Fruit fly (Drosophila melanogaster) whole organism, embryonic: Measurements from ENCODE around the gene Baldspot.

ENCODE experiments used
- Awh ChIP-seq: fragments of 200-800 bp; sonication (Bioruptor generic); IDR thresholded peaks from 2 replicates; pipeline ENCODE4, ENCODE4 v1.3.6; 2022; ENCODE audit warnings: missing biosample characterization, missing genetic modification characterization
- BEAF-32 ChIP-seq: fragments of 200-800 bp; sonication (Bioruptor generic); optimal IDR thresholded peaks from 3 replicates; lab custom pipeline; 2017; ENCODE audit warnings: missing biosample characterization, missing genetic modification characterization, mild to moderate bottlenecking, moderate library complexity, missing genetic modification reagents
- Bgb ChIP-seq: fragments of 200-800 bp; sonication (Bioruptor generic); IDR thresholded peaks from 2 replicates; pipeline ENCODE4 v1.3.6; 2022; ENCODE audit warnings: missing biosample characterization, missing genetic modification characterization; ENCODE audit not compliant: partially characterized antibody
- CG10321 ChIP-seq: fragments of 200-800 bp; sonication (Bioruptor generic); IDR thresholded peaks from 2 replicates; pipeline ENCODE4 v1.3.6; 2022; ENCODE audit warnings: missing biosample characterization, missing genetic modification characterization
- CG10565 ChIP-seq: fragments of 200-800 bp; sonication (Bioruptor generic); optimal IDR thresholded peaks from 3 replicates; lab custom pipeline; 2016; ENCODE audit warnings: missing biosample characterization, mild to moderate bottlenecking, missing genetic modification characterization
- CG11093 ChIP-seq: fragments of 200-800 bp; sonication (Bioruptor generic); IDR thresholded peaks from 3 replicates; pipeline ENCODE4 v1.3.6; 2022; ENCODE audit warnings: missing biosample characterization, missing genetic modification characterization
- CG12071 ChIP-seq: fragments of 200-800 bp; sonication (Bioruptor generic); optimal IDR thresholded peaks from 3 replicates; lab custom pipeline; 2018; ENCODE audit warnings: missing biosample characterization, mild to moderate bottlenecking, missing genetic modification characterization
- CG12104 ChIP-seq: fragments of 200-800 bp; sonication (Bioruptor generic); optimal IDR thresholded peaks from 3 replicates; lab custom pipeline; 2016; ENCODE audit warnings: missing biosample characterization, missing genetic modification characterization
- CG12659 ChIP-seq: fragments of 200-800 bp; sonication (Bioruptor generic); optimal IDR thresholded peaks from 3 replicates; lab custom pipeline; 2017; ENCODE audit warnings: mild to moderate bottlenecking, missing biosample characterization, missing genetic modification reagents, missing genetic modification characterization
- CG13424 ChIP-seq: fragments of 200-800 bp; sonication (Bioruptor generic); optimal IDR thresholded peaks from 2 replicates; lab custom pipeline; 2019; ENCODE audit warnings: missing biosample characterization, mild to moderate bottlenecking, missing genetic modification characterization, moderate library complexity
- CG1529 ChIP-seq: fragments of 200-800 bp; sonication (Bioruptor generic); optimal IDR thresholded peaks from 3 replicates; lab custom pipeline; 2018; ENCODE audit warnings: missing biosample characterization, missing genetic modification characterization
- CG17361 ChIP-seq: fragments of 200-800 bp; sonication (Bioruptor generic); IDR thresholded peaks from 3 replicates; pipeline ENCODE4 v1.3.6; 2022; ENCODE audit warnings: missing biosample characterization, missing genetic modification characterization
- CG2120 ChIP-seq: fragments of 200-800 bp; sonication (Bioruptor generic); optimal IDR thresholded peaks from 3 replicates; lab custom pipeline; 2016; ENCODE audit warnings: missing biosample characterization, missing genetic modification characterization
- CG2129 ChIP-seq: fragments of 200-800 bp; sonication (Bioruptor generic); IDR thresholded peaks from 2 replicates; pipeline ENCODE4 v1.3.6; 2022; ENCODE audit warnings: missing biosample characterization, missing genetic modification characterization; ENCODE audit not compliant: partially characterized antibody
- CG2889 ChIP-seq: fragments of 200-800 bp; sonication (Bioruptor generic); IDR thresholded peaks from 3 replicates; pipeline ENCODE4 v1.3.6; 2022; ENCODE audit warnings: missing biosample characterization, missing genetic modification characterization
- CG30403 ChIP-seq: fragments of 200-800 bp; sonication (Bioruptor generic); optimal IDR thresholded peaks from 3 replicates; lab custom pipeline; 2016; ENCODE audit warnings: missing biosample characterization, missing genetic modification characterization
- CG32772 ChIP-seq: fragments of 200-800 bp; sonication (Bioruptor generic); IDR thresholded peaks from 2 replicates; pipeline ENCODE4 v1.3.6; 2022; ENCODE audit warnings: missing biosample characterization, missing genetic modification characterization
- CG5180 ChIP-seq: fragments of 200-800 bp; sonication (Bioruptor generic); optimal IDR thresholded peaks from 3 replicates; lab custom pipeline; 2017; ENCODE audit warnings: missing biosample characterization, missing genetic modification characterization, mild to moderate bottlenecking, moderate library complexity, missing genetic modification reagents
- CG6765 ChIP-seq: fragments of 200-800 bp; sonication (Bioruptor generic); optimal IDR thresholded peaks from 3 replicates; lab custom pipeline; 2017; ENCODE audit warnings: missing biosample characterization, mild to moderate bottlenecking, missing genetic modification characterization
- CG6854 ChIP-seq: fragments of 200-800 bp; sonication (Bioruptor generic); optimal IDR thresholded peaks from 3 replicates; lab custom pipeline; 2017; ENCODE audit warnings: missing biosample characterization, mild to moderate bottlenecking, missing genetic modification characterization
- CG7963 ChIP-seq: fragments of 200-800 bp; sonication (Bioruptor generic); IDR thresholded peaks from 3 replicates; pipeline ENCODE4 v1.3.6; 2022; ENCODE audit warnings: missing biosample characterization, missing genetic modification characterization; ENCODE audit not compliant: partially characterized antibody
- CG9797 ChIP-seq: fragments of 200-800 bp; sonication (Bioruptor generic); optimal IDR thresholded peaks from 3 replicates; lab custom pipeline; 2018; ENCODE audit warnings: missing biosample characterization, mild to moderate bottlenecking, missing genetic modification characterization
- D19B ChIP-seq: fragments of 200-800 bp; sonication (Bioruptor generic); optimal IDR thresholded peaks from 2 replicates; lab custom pipeline; 2017; ENCODE audit warnings: missing biosample characterization, mild to moderate bottlenecking, missing genetic modification characterization
- E2f1 ChIP-seq: fragments of 200-800 bp; sonication (Bioruptor generic); IDR thresholded peaks from 2 replicates; pipeline ENCODE4 v1.3.6; 2022; ENCODE audit warnings: missing biosample characterization, missing genetic modification characterization
- E2f2 ChIP-seq: fragments of 200-800 bp; sonication (Bioruptor generic); IDR thresholded peaks from 2 replicates; pipeline ENCODE4 v1.3.6; 2022; ENCODE audit warnings: missing biosample characterization, missing genetic modification characterization
- Gsc ChIP-seq: fragments of 200-800 bp; sonication (Bioruptor generic); IDR thresholded peaks from 2 replicates; pipeline ENCODE4 v1.3.6; 2022; ENCODE audit warnings: missing biosample characterization, missing genetic modification characterization
- MBD-R2 ChIP-seq: fragments of 200-800 bp; sonication (Bioruptor generic); IDR thresholded peaks from 2 replicates; pipeline ENCODE4 v1.3.6; 2022; ENCODE audit warnings: missing biosample characterization, missing genetic modification characterization
- Nf-YB ChIP-seq: fragments of 200-800 bp; sonication (Bioruptor generic); optimal IDR thresholded peaks from 3 replicates; lab custom pipeline; 2019; ENCODE audit warnings: missing biosample characterization, mild to moderate bottlenecking, missing genetic modification characterization, moderate library complexity
- Poxn ChIP-seq: fragments of 200-800 bp; sonication (Bioruptor generic); IDR thresholded peaks from 2 replicates; pipeline ENCODE4 v1.3.6; 2022; ENCODE audit warnings: missing biosample characterization, missing genetic modification characterization
- Rfx ChIP-seq: fragments of 200-800 bp; sonication (Bioruptor generic); IDR thresholded peaks from 2 replicates; pipeline ENCODE4 v1.3.6; 2022; ENCODE audit warnings: missing biosample characterization, missing genetic modification characterization
- Six4 ChIP-seq: fragments of 200-800 bp; sonication (Bioruptor generic); optimal IDR thresholded peaks from 2 replicates; lab custom pipeline; 2016; ENCODE audit warnings: missing biosample characterization, missing genetic modification characterization
- Stat92E ChIP-seq, 3 experiments: fragments of >200 bp in 2 of 3; fragments of 200-800 bp in 1 of 3; sonication (Bioruptor generic) in 1 of 3; optimal IDR thresholded peaks; 2 replicates each; lab custom pipeline; 2017 to 2019; ENCODE audit warnings: missing biosample characterization in 3 of 3, missing genetic modification characterization in 3 of 3, mild to moderate bottlenecking in 1 of 3, moderate library complexity in 1 of 3
- Xbp1 ChIP-seq: fragments of 200-800 bp; sonication (Bioruptor generic); optimal IDR thresholded peaks from 3 replicates; lab custom pipeline; 2016; ENCODE audit warnings: missing biosample characterization, mild to moderate bottlenecking, missing genetic modification characterization
- bab2 ChIP-seq: fragments of 200-800 bp; sonication (Bioruptor generic); optimal IDR thresholded peaks from 2 replicates; lab custom pipeline; 2016; ENCODE audit warnings: missing biosample characterization, missing genetic modification characterization
- cad ChIP-seq: fragments of >200 bp; optimal IDR thresholded peaks from 2 replicates; lab custom pipeline; 2017; ENCODE audit warnings: missing biosample characterization, missing genetic modification characterization
- chinmo ChIP-seq: fragments of 200-800 bp; sonication (Bioruptor generic); IDR thresholded peaks from 4 replicates; pipeline ENCODE4 v1.3.6; 2022; ENCODE audit warnings: missing biosample characterization, missing genetic modification characterization; ENCODE audit not compliant: partially characterized antibody
- chn ChIP-seq: fragments of 200-800 bp; sonication (Bioruptor generic); optimal IDR thresholded peaks from 2 replicates; lab custom pipeline; 2016; ENCODE audit warnings: missing biosample characterization, missing genetic modification characterization
- crol ChIP-seq: fragments of 200-800 bp; sonication (Bioruptor generic); IDR thresholded peaks from 2 replicates; pipeline ENCODE4 v1.3.6; 2022; ENCODE audit warnings: missing biosample characterization, missing genetic modification characterization
- crp ChIP-seq, 2 experiments: fragments of 200-800 bp; sonication (Bioruptor generic); optimal IDR thresholded peaks; 2 replicates in 1 of 2; 3 replicates in 1 of 2; lab custom pipeline; 2017; ENCODE audit warnings: missing biosample characterization in 2 of 2, missing genetic modification characterization in 2 of 2, mild to moderate bottlenecking in 1 of 2, moderate library complexity in 1 of 2
- ewg ChIP-seq: fragments of 200-800 bp; sonication (Bioruptor generic); optimal IDR thresholded peaks from 3 replicates; lab custom pipeline; 2017; ENCODE audit warnings: mild to moderate bottlenecking, missing biosample characterization, missing genetic modification reagents, missing genetic modification characterization
- fu2 ChIP-seq: fragments of 200-800 bp; sonication (Bioruptor generic); optimal IDR thresholded peaks from 2 replicates; lab custom pipeline; 2016; ENCODE audit warnings: missing biosample characterization, missing genetic modification characterization
- gem ChIP-seq: fragments of 200-800 bp; sonication (Bioruptor generic); optimal IDR thresholded peaks from 2 replicates; lab custom pipeline; 2019; ENCODE audit warnings: missing biosample characterization, mild to moderate bottlenecking, missing genetic modification characterization, moderate library complexity
- grau ChIP-seq: fragments of 200-800 bp; optimal IDR thresholded peaks from 3 replicates; lab custom pipeline; 2019; ENCODE audit warnings: missing biosample characterization, mild to moderate bottlenecking, missing genetic modification characterization, moderate library complexity
- kay ChIP-seq: fragments of 200-800 bp; sonication (Bioruptor generic); optimal IDR thresholded peaks from 2 replicates; lab custom pipeline; 2016; ENCODE audit warnings: missing biosample characterization, missing genetic modification characterization
- onecut ChIP-seq: fragments of 200-800 bp; sonication (Bioruptor generic); IDR thresholded peaks from 2 replicates; pipeline ENCODE4 v1.3.6; 2022; ENCODE audit warnings: missing biosample characterization, missing genetic modification characterization
- pb ChIP-seq: fragments of 200-800 bp; sonication (Bioruptor generic); optimal IDR thresholded peaks from 3 replicates; lab custom pipeline; 2016; ENCODE audit warnings: missing biosample characterization, missing genetic modification characterization
- pho ChIP-seq: fragments of 200-800 bp; sonication (Bioruptor generic); optimal IDR thresholded peaks from 2 replicates; lab custom pipeline; 2016; ENCODE audit warnings: missing biosample characterization, missing genetic modification characterization
- shn ChIP-seq: fragments of 200-800 bp; sonication (Bioruptor generic); optimal IDR thresholded peaks from 3 replicates; lab custom pipeline; 2016; ENCODE audit warnings: missing biosample characterization, missing genetic modification characterization
- tio ChIP-seq: fragments of 200-800 bp; sonication (Bioruptor generic); optimal IDR thresholded peaks from 2 replicates; lab custom pipeline; 2017; ENCODE audit warnings: missing biosample characterization, missing genetic modification characterization, inconsistent platforms
- unpg ChIP-seq: fragments of 200-800 bp; sonication (Bioruptor generic); optimal IDR thresholded peaks from 3 replicates; lab custom pipeline; 2018; ENCODE audit warnings: missing biosample characterization, mild to moderate bottlenecking, missing genetic modification characterization, moderate library complexity

Gene Baldspot

DNA sequence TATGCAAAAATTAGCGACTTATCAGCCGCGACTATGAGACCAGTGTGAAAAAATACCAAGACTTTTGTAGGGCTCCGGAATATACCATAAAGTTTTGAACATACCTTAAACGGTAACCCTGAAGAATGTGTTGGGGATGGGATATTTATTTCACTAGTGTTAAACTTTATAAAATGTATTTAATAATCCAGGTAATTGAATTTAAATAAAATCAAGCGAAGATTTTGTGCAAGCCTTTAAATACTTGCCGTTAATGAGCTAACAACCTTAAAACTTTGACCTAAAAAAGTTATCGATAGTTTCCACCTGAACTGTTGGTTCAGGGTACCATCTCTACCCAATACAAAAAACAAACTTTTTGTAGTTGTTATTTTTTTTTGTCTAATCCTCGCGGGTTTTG, 49.3 kb downstream of the Baldspot start, which contains the start of gene CG4101 (continued):
- TF ChIP-seq fu2 (GFP tag; lab: Kevin White, UChicago) (peak; percentile 78), MBD-R2 (GFP tag; lab: Robert Waterston, UW) (peak; percentile 86), CG2120 (GFP tag; lab: Kevin White, UChicago) (peak; percentile 92), shn (GFP tag; lab: Kevin White, UChicago) (peak; percentile 76), tio (GFP tag; lab: Kevin White, UChicago) (no peak), CG10321 (GFP tag; lab: Robert Waterston, UW) (0 out of 2 replicates have a peak, but pooled peaks have one; percentile 38), CG1529 (GFP tag; lab: Kevin White, UChicago) (peak; percentile 43), CG12104 (GFP tag; lab: Kevin White, UChicago) (peak; percentile 74), chinmo (GFP tag; lab: Robert Waterston, UW) (no peak), CG13424 (tag; lab: Kevin White, UChicago) (peak; percentile 91), pb (GFP tag; lab: Kevin White, UChicago) (peak; percentile 27), CG11093 (GFP tag; lab: Robert Waterston, UW) (peak; percentile 68; the same call in 2 of the 3 replicates), Stat92E (GFP tag; optimal IDR thresholded peaks at IDR 0.05; lab: Kevin White, UChicago) (no peak), crp (GFP tag; optimal IDR thresholded peaks at IDR 0.05; lab: Kevin White, UChicago) (peak in 1 of 2 experiments; percentile 51), crol (GFP tag; lab: Robert Waterston, UW) (no peak), CG7963 (GFP tag; lab: Robert Waterston, UW) (no peak), E2f1 (GFP tag; lab: Robert Waterston, UW) (peak; percentile 67), CG2129 (GFP tag; lab: Robert Waterston, UW) (peak; percentile 77), onecut (GFP tag; lab: Robert Waterston, UW) (peak; percentile 30), grau (peak; percentile 83), CG32772 (GFP tag; lab: Robert Waterston, UW) (peak; percentile 77), CG2889 (GFP tag; lab: Robert Waterston, UW) (peak; percentile 40; the same call in 1 of the 3 replicates), CG9797 (GFP tag; lab: Kevin White, UChicago) (peak; percentile 69), E2f2 (GFP tag; lab: Robert Waterston, UW) (peak; percentile 65; the same call in 1 of the 2 replicates), Awh (GFP tag; lab: Robert Waterston, UW) (no peak), CG30403 (GFP tag; lab: Kevin White, UChicago) (peak; percentile 91), Gsc (GFP tag; lab: Robert Waterston, UW) (peak; percentile 29; the same call in 1 of the 2 replicates), Nf-YB (GFP tag; lab: Kevin White, UChicago) (peak; percentile 39), gem (tag; lab: Kevin White, UChicago) (peak; percentile 90), Rfx (peak; percentile 83), pho (peak; percentile 85), CG6854 (GFP tag; lab: Kevin White, UChicago) (peak; percentile 30), chn (GFP tag; lab: Kevin White, UChicago) (peak; percentile 82), kay (peak; percentile 56), CG12071 (GFP tag; lab: Kevin White, UChicago) (peak; percentile 15), Bgb (GFP tag; lab: Robert Waterston, UW) (peak; percentile 51; the same call in 1 of the 2 replicates), cad (GFP tag; lab: Kevin White, UChicago) (no peak), Xbp1 (GFP tag; lab: Kevin White, UChicago) (peak; percentile 86), Six4 (GFP tag; lab: Kevin White, UChicago) (peak; percentile 68), CG5180 (GFP tag; lab: Kevin White, UChicago) (no peak), CG10565 (GFP tag; lab: Kevin White, UChicago) (peak; percentile 42), D19B (peak; percentile 46), bab2 (peak; percentile 77), ewg (GFP tag; lab: Kevin White, UChicago) (peak; percentile 49), CG12659 (peak; percentile 86), CG17361 (GFP tag; lab: Robert Waterston, UW) (peak; percentile 71), CG6765 (GFP tag; lab: Kevin White, UChicago) (peak; percentile 54), unpg (GFP tag; lab: Kevin White, UChicago) (peak; percentile 84), BEAF-32 (peak; percentile 90), Poxn (no peak)
